Worm (Caenorhabditis elegans) whole organism, L1 larva: ENCODE results near the gene mdt-26.
A peak's percentile ranks its signal among the peaks of the same experiment; 100 is the strongest.

Source experiments
- F16B12.6 ChIP-seq: fragments of 150-350 bp; optimal IDR thresholded peaks from 2 replicates; lab custom pipeline; 2014; ENCODE audit warnings: missing biosample characterization, missing genetic modification characterization
- Y116A8C.19 ChIP-seq: sonication (generic microtip); optimal IDR thresholded peaks from 2 replicates; lab custom pipeline; 2016; ENCODE audit warnings: missing compliant biosample characterization, missing genetic modification characterization, borderline replicate concordance
- aha-1 ChIP-seq: fragments of 150-350 bp; optimal IDR thresholded peaks from 2 replicates; lab custom pipeline; 2014; ENCODE audit warnings: missing biosample characterization, missing genetic modification characterization
- alr-1 ChIP-seq: fragments of 200-800 bp; sonication (Bioruptor generic); optimal IDR thresholded peaks from 2 replicates; lab custom pipeline; 2018; ENCODE audit warnings: borderline replicate concordance, mild to moderate bottlenecking, missing genetic modification characterization, missing compliant biosample characterization
- blmp-1 ChIP-seq: fragments of 150-350 bp; optimal IDR thresholded peaks from 2 replicates; lab custom pipeline; 2014; ENCODE audit warnings: missing biosample characterization, missing genetic modification characterization
- ceh-63 ChIP-seq: fragments of 200-800 bp; sonication (Bioruptor generic); optimal IDR thresholded peaks from 2 replicates; lab custom pipeline; 2018; ENCODE audit warnings: mild to moderate bottlenecking, missing genetic modification characterization, missing compliant biosample characterization
- ceh-8 ChIP-seq: fragments of 200-800 bp; sonication (Bioruptor generic); optimal IDR thresholded peaks from 2 replicates; lab custom pipeline; 2018; ENCODE audit warnings: mild to moderate bottlenecking, missing genetic modification characterization, moderate library complexity, missing compliant biosample characterization
- ceh-82 ChIP-seq, 3 experiments: fragments of 150-350 bp in 1 of 3; sonication (generic microtip) in 2 of 3; optimal IDR thresholded peaks; 2 replicates each; lab custom pipeline; 2014 to 2017; ENCODE audit warnings: missing biosample characterization in 3 of 3, missing genetic modification characterization in 3 of 3
- ceh-90 ChIP-seq: sonication (generic microtip); optimal IDR thresholded peaks from 2 replicates; lab custom pipeline; 2016; ENCODE audit warnings: missing genetic modification characterization, missing compliant biosample characterization
- ces-1 ChIP-seq: fragments of 150-350 bp; optimal IDR thresholded peaks from 2 replicates; lab custom pipeline; 2014; ENCODE audit warnings: missing biosample characterization, missing genetic modification reagents, missing genetic modification characterization
- dpl-1 ChIP-seq, 3 experiments: fragments of 150-350 bp in 2 of 3; sonication (generic microtip) in 1 of 3; optimal IDR thresholded peaks; 2 replicates each; lab custom pipeline; 2014 to 2017; ENCODE audit warnings: missing biosample characterization in 3 of 3, missing genetic modification characterization in 3 of 3, missing genetic modification reagents in 3 of 3
- efl-1 ChIP-seq, 4 experiments: fragments of 150-350 bp; optimal IDR thresholded peaks in 3 of 4; peaks in 1 of 4; 1 replicate in 1 of 4; 2 replicates in 3 of 4; lab custom pipeline; 2014; ENCODE audit warnings: missing biosample characterization in 2 of 4, missing genetic modification characterization in 2 of 4, missing genetic modification reagents in 2 of 4
- egl-13 ChIP-seq: sonication (generic microtip); optimal IDR thresholded peaks from 2 replicates; lab custom pipeline; 2016; ENCODE audit warnings: missing genotype, missing genetic modification reagents, missing genetic modification characterization, missing compliant biosample characterization
- elt-3 ChIP-seq, 6 experiments: fragments of 150-350 bp in 1 of 6; sonication (generic microtip); optimal IDR thresholded peaks; 2 replicates each; lab custom pipeline; 2017 to 2018; ENCODE audit warnings: missing biosample characterization in 6 of 6, missing genetic modification characterization in 6 of 6, inconsistent platforms in 1 of 6
- ets-5 ChIP-seq: fragments of 200-800 bp; sonication (Bioruptor generic); IDR thresholded peaks from 2 replicates; pipeline ENCODE4 v1.3.6; 2022; ENCODE audit warnings: missing genetic modification characterization, missing compliant biosample characterization
- fkh-10 ChIP-seq: sonication (generic microtip); optimal IDR thresholded peaks from 2 replicates; lab custom pipeline; 2017; ENCODE audit warnings: missing biosample characterization, missing genetic modification reagents, missing genetic modification characterization
- jun-1 ChIP-seq: fragments of 150-350 bp; optimal IDR thresholded peaks from 2 replicates; lab custom pipeline; 2014; ENCODE audit warnings: missing biosample characterization, missing genetic modification reagents, missing genetic modification characterization
- lin-15B ChIP-seq: fragments of 150-350 bp; sonication (generic microtip); optimal IDR thresholded peaks from 3 replicates; lab custom pipeline; 2014; ENCODE audit warnings: missing biosample characterization, missing genetic modification characterization
- lin-35 ChIP-seq, 2 experiments: fragments of 150-350 bp; optimal IDR thresholded peaks; 2 replicates each; lab custom pipeline; 2014; ENCODE audit warnings: missing biosample characterization in 2 of 2, missing genetic modification characterization in 2 of 2, missing genetic modification reagents in 2 of 2
- lin-39 ChIP-seq: fragments of 150-350 bp; optimal IDR thresholded peaks from 2 replicates; lab custom pipeline; 2014; ENCODE audit warnings: missing biosample characterization, missing genetic modification reagents, missing genetic modification characterization
- lsy-2 ChIP-seq, 2 experiments: fragments of 150-350 bp; optimal IDR thresholded peaks; 2 replicates each; lab custom pipeline; 2014; ENCODE audit warnings: missing biosample characterization in 2 of 2, missing genetic modification characterization in 2 of 2
- mab-9 ChIP-seq: fragments of 200-800 bp; sonication (Bioruptor generic); IDR thresholded peaks from 2 replicates; pipeline ENCODE4 v1.3.6; 2022; ENCODE audit warnings: missing genetic modification reagents, missing genetic modification characterization, missing compliant biosample characterization
- mdl-1 ChIP-seq, 2 experiments: fragments of 150-350 bp; optimal IDR thresholded peaks; 2 replicates each; lab custom pipeline; 2014 to 2017; ENCODE audit warnings: missing biosample characterization in 2 of 2, missing genetic modification characterization in 2 of 2, inconsistent platforms in 1 of 2
- mep-1 ChIP-seq: fragments of 150-350 bp; optimal IDR thresholded peaks from 2 replicates; lab custom pipeline; 2014; ENCODE audit warnings: missing biosample characterization, missing genetic modification characterization
- nhr-11 ChIP-seq: fragments of 150-350 bp; optimal IDR thresholded peaks from 2 replicates; lab custom pipeline; 2014; ENCODE audit warnings: missing biosample characterization, missing genetic modification characterization
- nhr-12 ChIP-seq: sonication (generic microtip); optimal IDR thresholded peaks from 2 replicates; lab custom pipeline; 2017; ENCODE audit warnings: missing biosample characterization, missing genetic modification characterization
- nhr-19 ChIP-seq: fragments of 200-800 bp; sonication (Bioruptor generic); conservative IDR thresholded peaks from 2 replicates; pipeline ENCODE4 v1.3.6; 2022; ENCODE audit warnings: missing genetic modification characterization, missing compliant biosample characterization
- nhr-28 ChIP-seq: fragments of 150-350 bp; optimal IDR thresholded peaks from 2 replicates; lab custom pipeline; 2014; ENCODE audit warnings: missing biosample characterization, missing genetic modification characterization
- nhr-47 ChIP-seq: sonication (generic microtip); optimal IDR thresholded peaks from 2 replicates; lab custom pipeline; 2016; ENCODE audit warnings: mild to moderate bottlenecking, missing genetic modification characterization, moderate library complexity, missing compliant biosample characterization
- nhr-71 ChIP-seq: sonication (generic microtip); optimal IDR thresholded peaks from 2 replicates; lab custom pipeline; 2016; ENCODE audit warnings: mild to moderate bottlenecking, missing genetic modification characterization, moderate library complexity, missing compliant biosample characterization
- nhr-84 ChIP-seq: sonication (generic microtip); optimal IDR thresholded peaks from 2 replicates; lab custom pipeline; 2017; ENCODE audit warnings: missing biosample characterization, missing genetic modification characterization
- nhr-85 ChIP-seq: sonication (generic microtip); peaks from one replicate; lab custom pipeline; 2016; ENCODE audit warnings: missing genetic modification characterization, inconsistent platforms, missing compliant biosample characterization
- pag-3 ChIP-seq: sonication (generic microtip); optimal IDR thresholded peaks from 2 replicates; lab custom pipeline; 2017; ENCODE audit warnings: missing genetic modification characterization, mild to moderate bottlenecking, missing compliant biosample characterization, antibody characterized with exemption, borderline replicate concordance; ENCODE audit not compliant: insufficient read depth
- pax-3 ChIP-seq: fragments of 200-800 bp; sonication (Bioruptor generic); optimal IDR thresholded peaks from 2 replicates; lab custom pipeline; 2018; ENCODE audit warnings: mild to moderate bottlenecking, missing genetic modification characterization, moderate library complexity, missing compliant biosample characterization
- skn-1 ChIP-seq: fragments of 150-350 bp; optimal IDR thresholded peaks from 2 replicates; lab custom pipeline; 2014; ENCODE audit warnings: missing biosample characterization, missing genetic modification characterization
- snpc-4 ChIP-seq: fragments of 150-350 bp; optimal IDR thresholded peaks from 2 replicates; lab custom pipeline; 2014; ENCODE audit warnings: missing biosample characterization, missing genetic modification characterization
- snu-23 ChIP-seq: sonication (generic microtip); optimal IDR thresholded peaks from 2 replicates; lab custom pipeline; 2016; ENCODE audit warnings: missing genetic modification characterization, missing compliant biosample characterization
- sox-4 ChIP-seq: sonication (generic microtip); optimal IDR thresholded peaks from 2 replicates; lab custom pipeline; 2016; ENCODE audit warnings: missing genetic modification characterization, missing compliant biosample characterization
- sptf-1 ChIP-seq: fragments of 150-350 bp; optimal IDR thresholded peaks from 2 replicates; lab custom pipeline; 2014; ENCODE audit warnings: missing biosample characterization, missing genetic modification characterization
- sup-37 ChIP-seq: fragments of 200-800 bp; sonication (Bioruptor generic); optimal IDR thresholded peaks from 2 replicates; lab custom pipeline; 2018; ENCODE audit warnings: mild to moderate bottlenecking, missing genetic modification characterization, missing compliant biosample characterization
- tlp-1 ChIP-seq: fragments of 150-350 bp; optimal IDR thresholded peaks from 2 replicates; lab custom pipeline; 2014; ENCODE audit warnings: missing biosample characterization, missing genetic modification characterization
- unc-130 ChIP-seq: fragments of 150-350 bp; optimal IDR thresholded peaks from 2 replicates; lab custom pipeline; 2017; ENCODE audit warnings: missing biosample characterization, missing genetic modification characterization, inconsistent platforms
- unc-30 ChIP-seq: sonication (generic microtip); optimal IDR thresholded peaks from 2 replicates; lab custom pipeline; 2017; ENCODE audit warnings: missing biosample characterization, missing genetic modification characterization
- unc-86 ChIP-seq: sonication (generic microtip); optimal IDR thresholded peaks from 2 replicates; lab custom pipeline; 2016; ENCODE audit warnings: missing genetic modification characterization, missing compliant biosample characterization
- ztf-11 ChIP-seq, 2 experiments: sonication (generic microtip); optimal IDR thresholded peaks; 2 replicates each; lab custom pipeline; 2016 to 2017; ENCODE audit warnings: missing genetic modification characterization in 2 of 2, missing biosample characterization in 1 of 2, missing compliant biosample characterization in 1 of 2
- ztf-4 ChIP-seq: fragments of 150-350 bp; optimal IDR thresholded peaks from 2 replicates; lab custom pipeline; 2014; ENCODE audit warnings: missing biosample characterization, missing genetic modification characterization

The mdt-26 gene

ce11 chrII:5714807-5715206, 53.8 kb downstream of the mdt-26 start, which contains the start of the genes tiar-1 and lelo-4 (continued):
- no peak for TF ChIP-seq lin-39 (tag; lab: Kevin White, UChicago)
- no peak for TF ChIP-seq ztf-11 (tag; optimal IDR thresholded peaks at IDR 0.05; lab: Kevin White, UChicago)
- TF ChIP-seq nhr-71 (tag; lab: Kevin White, UChicago), result peak; percentile 73
- TF ChIP-seq mdl-1 (tag; optimal IDR thresholded peaks at IDR 0.05; lab: Kevin White, UChicago), result peak in 1 of 2 experiments; percentile 3
- no peak for TF ChIP-seq nhr-11 (tag; lab: Kevin White, UChicago)
- no peak for TF ChIP-seq Y116A8C.19 (tag; lab: Kevin White, UChicago)
- TF ChIP-seq alr-1 (tag; lab: Kevin White, UChicago), result no peak
- TF ChIP-seq nhr-28 (tag; lab: Kevin White, UChicago), result no peak
- no peak for TF ChIP-seq egl-13 (tag; lab: Kevin White, UChicago)
- no peak for TF ChIP-seq sptf-1 (tag; lab: Kevin White, UChicago)
- TF ChIP-seq ceh-90 (tag; lab: Kevin White, UChicago), result no peak
- peak; percentile 57 for TF ChIP-seq F16B12.6
- peak; percentile 73 to 91 for TF ChIP-seq lsy-2 (tag; optimal IDR thresholded peaks at IDR 0.05; lab: Kevin White, UChicago)
- TF ChIP-seq unc-86 (tag; lab: Kevin White, UChicago), result peak; percentile 29
- TF ChIP-seq nhr-19 (GFP tag; lab: Robert Waterston, UW), result peak; percentile 50
- TF ChIP-seq sup-37, result no peak
- TF ChIP-seq elt-3 (tag; optimal IDR thresholded peaks at IDR 0.05; lab: Kevin White, UChicago), result peak in 1 of 6 experiments; percentile 58
- TF ChIP-seq lin-15B (tag; lab: Kevin White, UChicago), result peak; percentile 78
- TF ChIP-seq nhr-84, result no peak
- TF ChIP-seq jun-1 (tag; lab: Kevin White, UChicago), result no peak
- TF ChIP-seq ceh-82 (tag; optimal IDR thresholded peaks at IDR 0.05; lab: Kevin White, UChicago), result peak in 2 of 3 experiments; percentile 32 to 69
- peak; percentile 42 for TF ChIP-seq nhr-47 (tag; lab: Kevin White, UChicago)
- TF ChIP-seq ets-5, result no peak
- TF ChIP-seq pax-3 (tag; lab: Kevin White, UChicago), result no peak
- peak; percentile 72 for TF ChIP-seq nhr-85 (tag; lab: Kevin White, UChicago)
- TF ChIP-seq snpc-4 (tag; lab: Kevin White, UChicago), result peak; percentile 45
- TF ChIP-seq nhr-12 (tag; lab: Kevin White, UChicago), result no peak
- TF ChIP-seq aha-1, result no peak
- no peak for TF ChIP-seq sox-4 (tag; lab: Kevin White, UChicago)
- TF ChIP-seq blmp-1 (tag; lab: Kevin White, UChicago), result peak; percentile 62
- peak; percentile 58 for TF ChIP-seq skn-1 (tag; lab: Kevin White, UChicago)
- TF ChIP-seq fkh-10 (GFP tag; lab: Kevin White, UChicago), result no peak
- no peak for TF ChIP-seq tlp-1 (tag; lab: Kevin White, UChicago)
- no peak for TF ChIP-seq ceh-8 (GFP tag; lab: Kevin White, UChicago)
- TF ChIP-seq dpl-1 (GFP tag; optimal IDR thresholded peaks at IDR 0.05; lab: Kevin White, UChicago), result peak; percentile 85 to 94 (median 87)
- no peak for TF ChIP-seq ceh-63 (GFP tag; lab: Kevin White, UChicago)
- TF ChIP-seq pag-3, result no peak
- peak; percentile 80 for TF ChIP-seq mep-1 (tag; lab: Kevin White, UChicago)
- peak; percentile 77 for TF ChIP-seq unc-130 (tag; lab: Kevin White, UChicago)
- peak; percentile 76 for TF ChIP-seq snu-23 (GFP tag; lab: Kevin White, UChicago)
- TF ChIP-seq ces-1 (GFP tag; lab: Kevin White, UChicago), result no peak
- TF ChIP-seq lin-35 (GFP tag; optimal IDR thresholded peaks at IDR 0.05; lab: Kevin White, UChicago), result peak; percentile 92 to 95
- TF ChIP-seq ztf-4 (tag; lab: Kevin White, UChicago), result no peak
- peak; percentile 24 to 91 for TF ChIP-seq efl-1 (optimal IDR thresholded peaks at IDR 0.05; lab: Kevin White, UChicago)
- peak; percentile 90 to 98 for TF ChIP-seq efl-1 (GFP tag; optimal IDR thresholded peaks at IDR 0.05 in 1 of 2; lab: Kevin White, UChicago)
- no peak for TF ChIP-seq unc-30 (tag; lab: Kevin White, UChicago)
- TF ChIP-seq mab-9 (GFP tag; lab: Robert Waterston, UW), result no peak
